Worm (Caenorhabditis elegans): Measurements from ENCODE around the gene ttr-21.

ce11 chrV:13812330-13812729 lies 41.9 kb downstream of the ttr-21 start:
- TF ChIP-seq alr-1 (tag; optimal IDR thresholded peaks at IDR 0.05) (no peak), ztf-4 (tag; optimal IDR thresholded peaks at IDR 0.05) (no peak), nhr-25 (tag; optimal IDR thresholded peaks at IDR 0.05) (no peak), mdl-1 (tag; optimal IDR thresholded peaks at IDR 0.05) (no peak), unc-39 (tag; optimal IDR thresholded peaks at IDR 0.05) (no peak), dmd-4 (tag; optimal IDR thresholded peaks at IDR 0.05) (no peak), sma-3 (GFP tag; optimal IDR thresholded peaks at IDR 0.05) (no peak), aly-2 (tag; optimal IDR thresholded peaks at IDR 0.05) (no peak), skn-1 (tag; optimal IDR thresholded peaks at IDR 0.05) (no peak), nhr-129 (tag; optimal IDR thresholded peaks at IDR 0.05) (no peak), lsy-2 (tag; optimal IDR thresholded peaks at IDR 0.05) (no peak)

Data from whole organism, L2 larva.